Worm (Caenorhabditis elegans): ENCODE results near the gene irld-11.

irld-11 gene

ce11 chrV:1629329-1629728 lies 25.6 kb upstream of the irld-11 start, which contains the start of gene nhr-238 (continued):
- no peak for TF ChIP-seq sptf-1 (tag; optimal IDR thresholded peaks at IDR 0.05)
- no peak for TF ChIP-seq nhr-84 (tag; optimal IDR thresholded peaks at IDR 0.05)
- TF ChIP-seq fkh-10 (GFP tag; optimal IDR thresholded peaks at IDR 0.05): no peak
- no peak for TF ChIP-seq ets-5 (GFP tag; IDR thresholded peaks at IDR 0.05)

ce11 chrV:1631148-1631547 lies 23.8 kb upstream of the irld-11 start, which contains the start of gene Y46H3D.8:
Gene Y46H3D.8 (minus strand): TSS chrV:1631248.
- TF ChIP-seq aha-1 (tag; optimal IDR thresholded peaks at IDR 0.05) (no peak), grh-1 (GFP tag; IDR thresholded peaks at IDR 0.05) (no peak), nhr-90 (tag; optimal IDR thresholded peaks at IDR 0.05; ENCODE audit: poor library complexity) (no peak), blmp-1 (tag; optimal IDR thresholded peaks at IDR 0.05) (no peak), nhr-11 (tag; optimal IDR thresholded peaks at IDR 0.05) (no peak), lin-13 (GFP tag; optimal IDR thresholded peaks at IDR 0.05) (no peak), nhr-28 (tag; optimal IDR thresholded peaks at IDR 0.05) (no peak), unc-86 (tag; optimal IDR thresholded peaks at IDR 0.05) (no peak), fkh-8 (tag; optimal IDR thresholded peaks at IDR 0.05) (no peak), vab-15 (tag; optimal IDR thresholded peaks at IDR 0.05) (no peak), ceh-8 (GFP tag; optimal IDR thresholded peaks at IDR 0.05) (no peak), nhr-19 (GFP tag; conservative IDR thresholded peaks at IDR 0.05) (no peak), unc-30 (tag; optimal IDR thresholded peaks at IDR 0.05) (no peak), lsy-2 (tag; optimal IDR thresholded peaks at IDR 0.05) (no peak), nhr-237 (tag; optimal IDR thresholded peaks at IDR 0.05) (no peak), ceh-82 (tag; optimal IDR thresholded peaks at IDR 0.05) (no peak), dpl-1 (GFP tag; optimal IDR thresholded peaks at IDR 0.05) (no peak), zag-1 (tag; optimal IDR thresholded peaks at IDR 0.05) (no peak), C16A3.4 (tag; optimal IDR thresholded peaks at IDR 0.05) (no peak)

ce11 chrV:1631717-1632116 lies 23.2 kb upstream of the irld-11 start, which contains the start of gene irld-17:
Gene irld-17 (plus strand): TSS chrV:1632017.
- TF ChIP-seq efl-1 (optimal IDR thresholded peaks at IDR 0.05): no peak
- TF ChIP-seq efl-1 (GFP tag; optimal IDR thresholded peaks at IDR 0.05 in 1 of 2): peak in 1 of 2 experiments; percentile 67
- no peak for TF ChIP-seq C16A3.4 (tag; optimal IDR thresholded peaks at IDR 0.05)

ce11 chrV:1635859-1636258 lies 19.1 kb upstream of the irld-11 start, which contains the start of gene str-222:
Gene str-222 (plus strand): TSS chrV:1636159.
- TF ChIP-seq hlh-17 (GFP tag; optimal IDR thresholded peaks at IDR 0.05; ENCODE audit: borderline replicate concordance) (no peak), dsc-1 (tag; optimal IDR thresholded peaks at IDR 0.05) (no peak), lin-39 (tag; optimal IDR thresholded peaks at IDR 0.05) (no peak), nhr-28 (tag; optimal IDR thresholded peaks at IDR 0.05) (no peak), egl-27 (tag; optimal IDR thresholded peaks at IDR 0.05) (no peak), fos-1 (tag; optimal IDR thresholded peaks at IDR 0.05) (no peak), mef-2 (tag; optimal IDR thresholded peaks at IDR 0.05) (no peak), pag-3 (tag; optimal IDR thresholded peaks at IDR 0.05; ENCODE audit: borderline replicate concordance, insufficient read depth) (no peak), snu-23 (GFP tag; optimal IDR thresholded peaks at IDR 0.05) (no peak), mdl-1 (tag; optimal IDR thresholded peaks at IDR 0.05) (no peak), lin-35 (GFP tag; optimal IDR thresholded peaks at IDR 0.05) (no peak), vab-15 (tag; optimal IDR thresholded peaks at IDR 0.05) (no peak), nhr-77 (tag; optimal IDR thresholded peaks at IDR 0.05) (no peak), C34B4.2 (tag; optimal IDR thresholded peaks at IDR 0.05) (no peak)

- TF ChIP-seq ces-1 (GFP tag; optimal IDR thresholded peaks at IDR 0.05) (no peak), ama-1 (optimal IDR thresholded peaks at IDR 0.05) (no peak)
These were observed 14.9 kb upstream of the irld-11 start, which contains the start of gene str-221 for ce11 chrV:1640008-1640407. Gene str-221 (plus strand): TSS chrV:1640308.

Measured in whole organism, L1 larva.